Worm (Caenorhabditis elegans): ENCODE data around the gene C45B11.2.

DNA sequence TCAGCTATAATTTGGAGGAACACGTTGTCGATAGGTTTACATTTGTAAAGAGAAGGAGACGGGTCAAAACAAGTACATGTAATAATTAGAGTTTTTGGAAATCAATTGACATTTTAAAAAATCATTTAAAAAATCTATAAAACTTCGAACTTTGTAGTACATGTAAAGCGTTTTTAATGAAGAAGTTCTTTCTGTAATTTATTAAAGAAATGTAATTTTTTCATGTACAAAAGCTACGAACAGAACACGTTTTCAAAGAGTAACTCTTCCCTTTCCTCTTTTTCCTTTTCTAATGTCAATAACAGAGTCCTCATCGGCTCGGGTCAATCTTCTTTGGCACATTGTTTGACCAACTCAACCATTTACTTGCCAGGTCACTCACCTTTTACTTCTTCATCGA, 1.3 kb downstream of the C45B11.2 start, which contains the start of gene C45B11.6:
- no peak for TF ChIP-seq med-1 (GFP tag; optimal IDR thresholded peaks at IDR 0.05; ENCODE audit: insufficient read depth)
- TF ChIP-seq klf-2 (GFP tag; conservative IDR thresholded peaks at IDR 0.05): no peak
- no peak for TF ChIP-seq ref-1 (GFP tag; conservative IDR thresholded peaks at IDR 0.05)
- no peak for TF ChIP-seq cog-1 (tag; optimal IDR thresholded peaks at IDR 0.05)
- TF ChIP-seq T22C8.4 (GFP tag; IDR thresholded peaks at IDR 0.05): no peak
- TF ChIP-seq flt-1 (GFP tag; IDR thresholded peaks at IDR 0.05): no peak
- TF ChIP-seq ztf-23 (GFP tag; IDR thresholded peaks at IDR 0.05): no peak
- no peak for TF ChIP-seq ztf-29 (GFP tag; IDR thresholded peaks at IDR 0.05)
- no peak for TF ChIP-seq tab-1 (GFP tag; IDR thresholded peaks at IDR 0.05)
